Worm (Caenorhabditis elegans) whole organism, L4 larva: ENCODE measurements around the gene C36E6.8.

Experiments used
- D1046.2 ChIP-seq: fragments of 200-800 bp; sonication (Bioruptor generic); IDR thresholded peaks from 2 replicates; pipeline ENCODE4 v1.3.6; 2022; ENCODE audit warnings: missing genetic modification characterization, missing compliant biosample characterization
- F26F4.8 ChIP-seq: fragments of 200-800 bp; sonication (Bioruptor generic); conservative IDR thresholded peaks from 2 replicates; pipeline ENCODE4 v1.3.6; 2022; ENCODE audit warnings: missing genetic modification characterization, missing compliant biosample characterization
- F44E2.7 ChIP-seq: fragments of 200-800 bp; sonication (Bioruptor generic); IDR thresholded peaks from 2 replicates; pipeline ENCODE4 v2.1.2; 2022; ENCODE audit warnings: missing genetic modification characterization, missing compliant biosample characterization
- T26A8.4 ChIP-seq: fragments of 200-800 bp; sonication (Bioruptor generic); IDR thresholded peaks from 2 replicates; pipeline ENCODE4 v1.3.6; 2022; ENCODE audit warnings: missing genetic modification characterization, missing compliant biosample characterization
- Y105C5A.15 ChIP-seq: fragments of 200-800 bp; sonication (Bioruptor generic); IDR thresholded peaks from 2 replicates; pipeline ENCODE4 v1.3.6; 2022; ENCODE audit warnings: missing genetic modification characterization, missing compliant biosample characterization
- Y75B8A.6 ChIP-seq: fragments of 200-800 bp; sonication (Bioruptor generic); IDR thresholded peaks from 2 replicates; pipeline ENCODE4 v1.3.6; 2022; ENCODE audit warnings: missing genetic modification reagents, missing genetic modification characterization, missing compliant biosample characterization
- ZK337.2 ChIP-seq: fragments of 200-800 bp; sonication (Bioruptor generic); IDR thresholded peaks from 2 replicates; pipeline ENCODE4 v1.3.6; 2022; ENCODE audit warnings: missing genetic modification reagents, missing genetic modification characterization, missing compliant biosample characterization
- arid-1 ChIP-seq: fragments of 200-800 bp; sonication (Bioruptor generic); conservative IDR thresholded peaks from 2 replicates; pipeline ENCODE4 v1.3.6; 2022; ENCODE audit warnings: missing genetic modification reagents, missing genetic modification characterization, missing compliant biosample characterization
- ceh-20 ChIP-seq: fragments of 200-800 bp; sonication (Bioruptor generic); IDR thresholded peaks from 2 replicates; pipeline ENCODE4 v1.3.6; 2022; ENCODE audit warnings: missing genetic modification reagents, missing genetic modification characterization, missing compliant biosample characterization
- ceh-44 ChIP-seq: fragments of 200-800 bp; sonication (Bioruptor generic); IDR thresholded peaks from 2 replicates; pipeline ENCODE4 v1.3.6; 2022; ENCODE audit warnings: missing genetic modification reagents, missing genetic modification characterization, missing compliant biosample characterization
- ctbp-1 ChIP-seq: fragments of 200-800 bp; sonication (Bioruptor generic); IDR thresholded peaks from 2 replicates; pipeline ENCODE4 v1.3.6; 2022; ENCODE audit warnings: missing genetic modification reagents, missing genetic modification characterization, missing compliant biosample characterization
- dmd-8 ChIP-seq: fragments of 200-800 bp; sonication (Bioruptor generic); IDR thresholded peaks from 2 replicates; pipeline ENCODE4 v1.3.6; 2022; ENCODE audit warnings: missing genetic modification characterization, missing compliant biosample characterization
- dmd-9 ChIP-seq: fragments of 200-800 bp; sonication (Bioruptor generic); IDR thresholded peaks from 2 replicates; pipeline ENCODE4 v1.3.6; 2022; ENCODE audit warnings: missing genetic modification reagents, missing genetic modification characterization, missing compliant biosample characterization
- egl-43 ChIP-seq: fragments of 200-800 bp; sonication (Bioruptor generic); IDR thresholded peaks from 2 replicates; pipeline ENCODE4 v1.3.6; 2022; ENCODE audit warnings: missing genetic modification reagents, missing genetic modification characterization, missing compliant biosample characterization
- lim-7 ChIP-seq: fragments of 200-800 bp; sonication (Bioruptor generic); IDR thresholded peaks from 2 replicates; pipeline ENCODE4 v1.3.6; 2022; ENCODE audit warnings: missing genetic modification characterization, missing compliant biosample characterization
- madf-5 ChIP-seq, 2 experiments: fragments of 200-800 bp; sonication (Bioruptor generic); IDR thresholded peaks; 2 replicates each; pipeline ENCODE4 v1.3.6; 2022; ENCODE audit warnings: missing compliant biosample characterization in 2 of 2, missing genetic modification characterization in 2 of 2
- madf-9 ChIP-seq: fragments of 200-800 bp; sonication (Bioruptor generic); conservative IDR thresholded peaks from 2 replicates; pipeline ENCODE4 v1.3.6; 2022; ENCODE audit warnings: missing genetic modification reagents, missing genetic modification characterization, missing compliant biosample characterization
- mdt-29 ChIP-seq: fragments of 200-800 bp; sonication (Bioruptor generic); IDR thresholded peaks from 2 replicates; pipeline ENCODE4 v1.3.6; 2022; ENCODE audit warnings: missing genetic modification reagents, missing genetic modification characterization, missing compliant biosample characterization
- mxl-2 ChIP-seq: fragments of 200-800 bp; sonication (Bioruptor generic); conservative IDR thresholded peaks from 2 replicates; pipeline ENCODE4 v1.3.6; 2022; ENCODE audit warnings: missing genetic modification reagents, missing genetic modification characterization, missing compliant biosample characterization
- nhr-41 ChIP-seq: fragments of 200-800 bp; sonication (Bioruptor generic); IDR thresholded peaks from 2 replicates; pipeline ENCODE4 v1.3.6; 2022; ENCODE audit warnings: missing genetic modification reagents, missing genetic modification characterization, missing compliant biosample characterization
- nhr-42 ChIP-seq: fragments of 200-800 bp; sonication (Bioruptor generic); IDR thresholded peaks from 2 replicates; pipeline ENCODE4 v1.3.6; 2022; ENCODE audit warnings: missing genetic modification characterization, missing compliant biosample characterization
- php-3 ChIP-seq: fragments of 200-800 bp; sonication (Bioruptor generic); IDR thresholded peaks from 2 replicates; pipeline ENCODE4 v1.3.6; 2022; ENCODE audit warnings: missing genetic modification reagents, missing genetic modification characterization, missing compliant biosample characterization
- saeg-2 ChIP-seq: fragments of 200-800 bp; sonication (Bioruptor generic); IDR thresholded peaks from 2 replicates; pipeline ENCODE4 v1.3.6; 2022; ENCODE audit warnings: missing genetic modification reagents, missing genetic modification characterization, missing compliant biosample characterization
- set-16 ChIP-seq: fragments of 200-800 bp; sonication (Bioruptor generic); IDR thresholded peaks from 2 replicates; pipeline ENCODE4 v1.3.6; 2022; ENCODE audit warnings: missing genetic modification reagents, missing genetic modification characterization, missing compliant biosample characterization
- snpc-1.2 ChIP-seq: fragments of 200-800 bp; sonication (Bioruptor generic); IDR thresholded peaks from 2 replicates; pipeline ENCODE4 v1.3.6; 2022; ENCODE audit warnings: missing genetic modification reagents, missing genetic modification characterization, missing compliant biosample characterization
- tag-97 ChIP-seq: fragments of 200-800 bp; sonication (Bioruptor generic); IDR thresholded peaks from 2 replicates; pipeline ENCODE4 v1.3.6; 2022; ENCODE audit warnings: missing genetic modification characterization, missing compliant biosample characterization
- tra-1 ChIP-seq: fragments of 200-800 bp; sonication (Bioruptor generic); IDR thresholded peaks from 2 replicates; pipeline ENCODE4 v1.3.6; 2022; ENCODE audit warnings: missing genetic modification reagents, missing genetic modification characterization, missing compliant biosample characterization
- vab-7 ChIP-seq: fragments of 200-800 bp; sonication (Bioruptor generic); IDR thresholded peaks from 2 replicates; pipeline ENCODE4 v1.3.6; 2022; ENCODE audit warnings: missing genetic modification reagents, missing genetic modification characterization, missing compliant biosample characterization
- zip-11 ChIP-seq: fragments of 200-800 bp; sonication (Bioruptor generic); IDR thresholded peaks from 2 replicates; pipeline ENCODE4 v1.3.6; 2022; ENCODE audit warnings: missing genetic modification characterization, missing compliant biosample characterization

The C36E6.8 gene

ce11 chrX:17442539-17442938 is 4.1 kb downstream of the C36E6.8 start:
- TF ChIP-seq lim-7 (GFP tag; lab: Robert Waterston, UW), result peak; percentile 81
- peak; percentile 72 for TF ChIP-seq arid-1 (GFP tag; lab: Robert Waterston, UW)
- 0 out of 2 replicates have a peak, but pooled peaks have one; percentile 82 for TF ChIP-seq tag-97 (GFP tag; lab: Robert Waterston, UW)
- peak; percentile 69; the same call in 1 of the 2 replicates for TF ChIP-seq snpc-1.2 (GFP tag; lab: Robert Waterston, UW)
- peak; percentile 84; the same call in 1 of the 2 replicates for TF ChIP-seq zip-11 (GFP tag; lab: Robert Waterston, UW)
- TF ChIP-seq vab-7 (GFP tag; lab: Robert Waterston, UW), result peak; percentile 74
- peak; percentile 32; the same call in 1 of the 2 replicates for TF ChIP-seq T26A8.4 (GFP tag; lab: Robert Waterston, UW)
- peak; percentile 62 for TF ChIP-seq set-16 (GFP tag; lab: Robert Waterston, UW)
- TF ChIP-seq F44E2.7 (GFP tag; lab: Robert Waterston, UW), result peak; percentile 95
- peak; percentile 38; the same call in 1 of the 2 replicates for TF ChIP-seq tra-1 (GFP tag; lab: Robert Waterston, UW)
- peak; percentile 92 for TF ChIP-seq ceh-44
- TF ChIP-seq F26F4.8 (GFP tag; lab: Robert Waterston, UW), result peak; percentile 95
- TF ChIP-seq dmd-8 (GFP tag; lab: Robert Waterston, UW), result peak; percentile 67; the same call in 1 of the 2 replicates
- peak; percentile 92; the same call in 1 of the 2 replicates for TF ChIP-seq Y105C5A.15 (GFP tag; lab: Robert Waterston, UW)
- TF ChIP-seq egl-43 (GFP tag; lab: Robert Waterston, UW), result peak; percentile 89
- peak; percentile 79; the same call in 1 of the 2 replicates for TF ChIP-seq D1046.2
- TF ChIP-seq madf-5 (GFP tag; IDR thresholded peaks at IDR 0.05; lab: Robert Waterston, UW), result peak; percentile 85 to 94; a peak in 3 of 4 replicates
- peak; percentile 70 for TF ChIP-seq php-3 (GFP tag; lab: Robert Waterston, UW)
- peak; percentile 90 for TF ChIP-seq mxl-2 (GFP tag; lab: Robert Waterston, UW)
- TF ChIP-seq dmd-9 (GFP tag; lab: Robert Waterston, UW), result peak; percentile 82; the same call in 1 of the 2 replicates
- peak; percentile 74; the same call in 1 of the 2 replicates for TF ChIP-seq nhr-42 (GFP tag; lab: Robert Waterston, UW)
- TF ChIP-seq ceh-20 (GFP tag; lab: Robert Waterston, UW), result peak; percentile 63; the same call in 1 of the 2 replicates
- peak; percentile 82; the same call in 1 of the 2 replicates for TF ChIP-seq madf-9 (GFP tag; lab: Robert Waterston, UW)
- peak; percentile 68; the same call in 1 of the 2 replicates for TF ChIP-seq saeg-2
- 0 out of 2 replicates have a peak, but pooled peaks have one; percentile 9 for TF ChIP-seq ctbp-1

DNA sequence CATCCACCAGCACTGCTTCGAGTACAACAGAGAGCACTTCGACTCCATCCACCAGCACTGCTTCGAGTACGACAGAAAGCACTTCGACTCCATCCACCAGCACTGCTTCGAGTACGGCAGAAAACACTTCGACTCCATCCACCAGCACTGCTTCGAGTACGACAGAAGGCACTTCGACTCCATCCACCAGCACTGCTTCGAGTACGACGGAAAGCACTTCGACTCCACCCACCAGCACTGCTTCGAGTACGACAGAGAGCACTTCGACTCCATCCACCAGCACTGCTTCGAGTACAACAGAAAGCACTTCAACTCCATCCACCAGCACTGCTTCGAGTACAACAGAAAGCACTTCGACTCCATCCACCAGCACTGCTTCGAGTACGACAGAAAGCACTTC is 6.2 kb downstream of the C36E6.8 start:
- TF ChIP-seq tag-97 (GFP tag; lab: Robert Waterston, UW), result 0 out of 2 replicates have a peak, but pooled peaks have one; percentile 60
- peak; percentile 26; the same call in 1 of the 2 replicates for TF ChIP-seq php-3 (GFP tag; lab: Robert Waterston, UW)
- peak; percentile 84 for TF ChIP-seq F44E2.7 (GFP tag; lab: Robert Waterston, UW)
- TF ChIP-seq D1046.2, result peak; percentile 71
- TF ChIP-seq egl-43 (GFP tag; lab: Robert Waterston, UW), result peak; percentile 73
- TF ChIP-seq madf-5 (GFP tag; IDR thresholded peaks at IDR 0.05; lab: Robert Waterston, UW), result peak; percentile 29 to 71; a peak in 3 of 4 replicates
- peak; percentile 79 for TF ChIP-seq dmd-8 (GFP tag; lab: Robert Waterston, UW)
- peak; percentile 60 for TF ChIP-seq set-16 (GFP tag; lab: Robert Waterston, UW)
- TF ChIP-seq ZK337.2 (GFP tag; lab: Robert Waterston, UW), result peak; percentile 50
- TF ChIP-seq dmd-9 (GFP tag; lab: Robert Waterston, UW), result peak; percentile 9; the same call in 1 of the 2 replicates
- 0 out of 2 replicates have a peak, but pooled peaks have one; percentile 30 for TF ChIP-seq ctbp-1
- TF ChIP-seq nhr-42 (GFP tag; lab: Robert Waterston, UW), result peak; percentile 53; the same call in 1 of the 2 replicates
- TF ChIP-seq mdt-29 (GFP tag; lab: Robert Waterston, UW), result peak; percentile 56; the same call in 1 of the 2 replicates
- 0 out of 2 replicates have a peak, but pooled peaks have one; percentile 61 for TF ChIP-seq lim-7 (GFP tag; lab: Robert Waterston, UW)
- peak; percentile 42; the same call in 1 of the 2 replicates for TF ChIP-seq madf-9 (GFP tag; lab: Robert Waterston, UW)
- TF ChIP-seq Y75B8A.6 (GFP tag; lab: Robert Waterston, UW), result 0 out of 2 replicates have a peak, but pooled peaks have one; percentile 50
- TF ChIP-seq snpc-1.2 (GFP tag; lab: Robert Waterston, UW), result peak; percentile 62; the same call in 1 of the 2 replicates
- TF ChIP-seq nhr-41 (GFP tag; lab: Robert Waterston, UW), result peak; percentile 29; the same call in 1 of the 2 replicates
- TF ChIP-seq ceh-44, result peak; percentile 2; the same call in 1 of the 2 replicates
- TF ChIP-seq saeg-2, result 0 out of 2 replicates have a peak, but pooled peaks have one; percentile 41
- TF ChIP-seq, all 104 proteins: peak for 20; not testable (repeated sequence) for 84

ce11 chrX:17445239-17445638 is 6.8 kb downstream of the C36E6.8 start:
- TF ChIP-seq saeg-2 (0 out of 2 replicates have a peak, but pooled peaks have one; percentile 61), F44E2.7 (GFP tag; lab: Robert Waterston, UW) (peak; percentile 56; the same call in 1 of the 2 replicates), vab-7 (GFP tag; lab: Robert Waterston, UW) (peak; percentile 29; the same call in 1 of the 2 replicates), set-16 (GFP tag; lab: Robert Waterston, UW) (peak; percentile 32; the same call in 1 of the 2 replicates), php-3 (GFP tag; lab: Robert Waterston, UW) (peak; percentile 69), D1046.2 (peak; percentile 72; the same call in 1 of the 2 replicates)
